Worm (Caenorhabditis elegans): ENCODE data around the gene F57A8.7.

Gene F57A8.7

DNA sequence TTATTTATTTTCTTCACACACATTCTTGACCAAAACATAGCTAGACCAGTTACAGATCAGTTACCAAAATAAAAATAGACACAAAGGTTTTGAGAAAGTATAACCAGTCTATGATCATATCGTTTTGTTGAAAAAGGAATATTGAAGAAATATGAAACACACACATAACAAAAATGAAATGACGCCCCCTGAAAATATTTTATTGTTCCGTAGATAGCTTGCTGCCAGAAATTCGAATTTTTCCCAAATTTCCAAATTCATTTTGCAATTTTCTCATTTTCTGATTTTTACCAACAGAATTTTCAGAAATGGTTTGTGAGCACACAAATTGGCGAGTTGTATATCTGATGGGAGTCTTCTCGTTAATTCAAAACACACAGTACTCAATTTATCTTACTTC, at the start of gene F57A8.7:
TSS of gene F57A8.7 (plus strand) at position 301 of the 400 bp plus-strand sequence.
- no peak for TF ChIP-seq unc-3 (GFP tag; conservative IDR thresholded peaks at IDR 0.05)
- TF ChIP-seq unc-3 (tag; optimal IDR thresholded peaks at IDR 0.05) = no peak
- no peak for TF ChIP-seq zip-5 (tag; optimal IDR thresholded peaks at IDR 0.05)
- TF ChIP-seq syd-9 (tag; optimal IDR thresholded peaks at IDR 0.05) = no peak
- TF ChIP-seq odd-2 (tag; optimal IDR thresholded peaks at IDR 0.05) = no peak
- TF ChIP-seq hlh-30 (tag; optimal IDR thresholded peaks at IDR 0.05; ENCODE audit: insufficient read depth) = no peak
- no peak for TF ChIP-seq nfya-1 (tag; optimal IDR thresholded peaks at IDR 0.05)
- no peak for TF ChIP-seq sox-2 (GFP tag; IDR thresholded peaks at IDR 0.05)
- no peak for TF ChIP-seq elt-4 (tag; optimal IDR thresholded peaks at IDR 0.05)
- TF ChIP-seq hlh-15 (tag; optimal IDR thresholded peaks at IDR 0.05) = no peak
- no peak for TF ChIP-seq ets-4 (tag; optimal IDR thresholded peaks at IDR 0.05)
- no peak for TF ChIP-seq K02D7.2 (tag; optimal IDR thresholded peaks at IDR 0.05)
- no peak for TF ChIP-seq ceh-48 (tag; optimal IDR thresholded peaks at IDR 0.05)
- no peak for TF ChIP-seq lin-11 (tag; optimal IDR thresholded peaks at IDR 0.05)
- no peak for TF ChIP-seq K09A11.1 (tag; optimal IDR thresholded peaks at IDR 0.05; ENCODE audit: insufficient read depth)
- TF ChIP-seq ceh-30 (tag; optimal IDR thresholded peaks at IDR 0.05) = no peak
- no peak for TF ChIP-seq dmd-4 (tag; optimal IDR thresholded peaks at IDR 0.05; ENCODE audit: borderline replicate concordance)
- TF ChIP-seq ahr-1 (tag; optimal IDR thresholded peaks at IDR 0.05) = no peak
- no peak for TF ChIP-seq pqm-1 (tag; optimal IDR thresholded peaks at IDR 0.05)
- no peak for TF ChIP-seq elt-2 (tag; optimal IDR thresholded peaks at IDR 0.05)

ce11 chrV:10030992-10031383, 44.6 kb upstream of the F57A8.7 start, which contains the start of gene acl-2:
Gene acl-2, minus strand, starts transcription at chrV:10031092.
- TF ChIP-seq unc-55 (GFP tag; optimal IDR thresholded peaks at IDR 0.05) (no peak), pqm-1 (tag; optimal IDR thresholded peaks at IDR 0.05) (no peak), nfya-1 (tag; optimal IDR thresholded peaks at IDR 0.05) (no peak), ceh-34 (tag; optimal IDR thresholded peaks at IDR 0.05) (no peak), eyg-1 (tag; optimal IDR thresholded peaks at IDR 0.05) (no peak), rnt-1 (tag; optimal IDR thresholded peaks at IDR 0.05) (no peak), lim-6 (tag; optimal IDR thresholded peaks at IDR 0.05) (no peak), C38D4.7 (GFP tag; optimal IDR thresholded peaks at IDR 0.05) (no peak), ztf-16 (tag; optimal IDR thresholded peaks at IDR 0.05) (no peak), ahr-1 (tag; optimal IDR thresholded peaks at IDR 0.05) (no peak), gmeb-2 (tag; optimal IDR thresholded peaks at IDR 0.05) (no peak), ttx-3 (tag; optimal IDR thresholded peaks at IDR 0.05) (no peak), unc-86 (tag; optimal IDR thresholded peaks at IDR 0.05) (no peak)

DNA sequence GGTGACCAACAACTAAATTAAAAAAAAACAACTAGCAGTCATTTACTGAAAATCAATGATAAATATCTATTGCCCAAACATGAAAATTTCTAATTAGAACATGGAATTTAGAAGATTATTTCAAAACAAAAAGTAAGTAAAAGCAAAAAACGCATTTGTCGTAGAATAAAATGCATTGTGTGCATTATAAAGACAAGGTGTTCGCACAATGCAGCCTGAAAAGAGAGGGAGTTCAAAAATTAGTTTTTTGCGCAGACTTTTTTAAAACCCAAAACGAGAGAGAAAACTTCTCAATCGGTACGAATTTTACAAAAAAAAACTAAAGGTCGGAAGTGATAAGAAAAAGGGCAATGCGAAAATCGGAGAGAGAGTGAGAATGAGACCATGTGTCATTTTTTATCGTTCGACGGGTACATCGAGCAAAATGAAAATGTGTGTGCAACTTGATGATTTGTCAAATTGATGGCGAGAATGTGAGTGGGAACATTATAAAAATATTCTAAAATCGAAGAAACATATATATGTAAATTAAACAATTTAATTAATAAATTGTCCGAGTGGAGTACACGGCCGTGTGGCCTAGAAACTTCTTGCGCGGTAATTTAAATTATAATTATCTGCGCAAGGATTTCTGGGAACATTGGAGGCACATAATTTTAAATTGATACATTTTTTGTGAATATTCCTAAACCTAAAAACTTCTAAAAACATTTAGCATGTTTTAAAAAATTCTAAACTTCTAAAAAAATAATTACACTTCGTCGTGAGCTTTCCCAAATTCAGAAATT, 44.0 kb upstream of the F57A8.7 start:
- peak; percentile 48 for TF ChIP-seq C08G9.2 (tag; optimal IDR thresholded peaks at IDR 0.05)
- no peak for TF ChIP-seq nhr-11 (tag; optimal IDR thresholded peaks at IDR 0.05)
- TF ChIP-seq unc-55 (GFP tag; optimal IDR thresholded peaks at IDR 0.05) = no peak
- TF ChIP-seq fkh-6 (tag; optimal IDR thresholded peaks at IDR 0.05) = no peak
- TF ChIP-seq ceh-45 (GFP tag; IDR thresholded peaks at IDR 0.05) = no peak
- no peak for TF ChIP-seq lin-11 (tag; optimal IDR thresholded peaks at IDR 0.05)
- TF ChIP-seq pat-9 (tag; optimal IDR thresholded peaks at IDR 0.05) = no peak
- TF ChIP-seq nfya-1 (tag; optimal IDR thresholded peaks at IDR 0.05) = no peak
- TF ChIP-seq ref-2 (tag; optimal IDR thresholded peaks at IDR 0.05) = no peak
- no peak for TF ChIP-seq ama-1 (optimal IDR thresholded peaks at IDR 0.05)
- peak; percentile 40 for TF ChIP-seq ceh-2 (tag; optimal IDR thresholded peaks at IDR 0.05)
- no peak for TF ChIP-seq syd-9 (tag; optimal IDR thresholded peaks at IDR 0.05)
- TF ChIP-seq zip-5 (tag; optimal IDR thresholded peaks at IDR 0.05) = peak; percentile 57
- no peak for TF ChIP-seq dmd-4 (tag; optimal IDR thresholded peaks at IDR 0.05; ENCODE audit: borderline replicate concordance)
- no peak for TF ChIP-seq T23F11.4 (GFP tag; optimal IDR thresholded peaks at IDR 0.05)
- TF ChIP-seq ceh-30 (tag; optimal IDR thresholded peaks at IDR 0.05) = no peak
- no peak for TF ChIP-seq hlh-30 (tag; optimal IDR thresholded peaks at IDR 0.05; ENCODE audit: insufficient read depth)
- TF ChIP-seq ets-4 (tag; optimal IDR thresholded peaks at IDR 0.05) = peak; percentile 13
- TF ChIP-seq ceh-31 (tag; optimal IDR thresholded peaks at IDR 0.05) = peak; percentile 31
- TF ChIP-seq pha-2 (tag; optimal IDR thresholded peaks at IDR 0.05) = no peak
- TF ChIP-seq madf-2 (tag; optimal IDR thresholded peaks at IDR 0.05) = no peak
